Fruit fly (Drosophila melanogaster): Measurements from ENCODE around the gene CG17652.

The CG17652 gene

DNA sequence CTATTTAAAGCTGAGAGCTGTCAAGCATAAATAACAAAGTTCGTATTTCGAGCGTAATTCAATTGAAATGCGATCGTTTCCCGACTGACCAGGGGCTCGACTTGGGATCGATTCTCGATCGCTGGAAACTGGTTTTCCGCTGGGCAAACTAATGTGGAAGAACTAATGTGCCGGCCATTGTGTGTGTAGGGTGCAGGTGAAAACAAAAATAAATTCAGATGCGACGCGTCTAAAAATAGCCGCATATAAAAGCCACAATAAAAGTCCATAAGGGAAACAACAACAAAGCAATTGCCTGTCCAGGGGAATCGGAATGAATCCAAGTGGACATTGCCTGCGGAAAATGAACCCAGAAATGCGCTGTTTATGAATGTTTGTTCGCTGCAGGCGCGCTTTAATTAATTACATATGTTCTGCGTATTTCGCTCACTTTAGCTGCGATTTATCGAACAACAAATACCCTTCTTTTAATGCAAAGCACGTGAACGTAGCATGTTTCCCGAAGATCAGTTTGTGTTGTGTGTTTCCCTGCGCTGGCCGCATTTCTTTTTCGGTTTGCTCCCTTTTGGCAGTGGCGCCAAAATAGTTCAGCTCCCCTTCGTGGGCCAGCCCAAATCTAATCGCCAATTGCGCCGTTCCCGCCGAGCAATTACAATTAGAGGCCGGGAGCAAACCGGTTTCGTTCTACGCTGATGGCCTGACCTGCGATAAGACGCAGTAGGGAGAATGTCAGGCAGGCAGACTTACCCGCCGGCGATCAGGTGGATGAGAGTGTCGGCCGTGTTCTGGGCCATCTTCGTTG lies 8.8 kb downstream of the CG17652 start (continued):
- no peak for TF ChIP-seq brk (GFP tag; optimal IDR thresholded peaks at IDR 0.05)

DNA sequence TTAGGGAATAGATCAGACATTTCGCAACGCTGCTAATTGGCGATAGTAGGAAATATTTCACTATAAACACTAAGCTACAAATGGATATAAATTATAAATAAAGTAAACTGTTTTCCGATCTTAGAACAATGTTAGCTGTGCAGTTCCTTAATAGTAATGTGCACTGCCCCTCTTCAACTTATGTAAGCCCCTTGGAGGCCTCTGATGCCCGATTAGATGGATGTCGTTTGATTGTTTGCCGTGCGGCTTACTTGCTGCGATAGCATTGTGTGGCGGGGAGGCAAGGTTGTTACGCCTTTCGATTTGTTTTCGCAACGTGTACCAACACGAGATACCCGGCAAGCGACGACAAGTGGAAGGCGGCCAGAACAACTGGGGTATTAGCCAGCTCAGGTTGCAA lies 9.9 kb downstream of the CG17652 start:
- TF ChIP-seq Dif (GFP tag; optimal IDR thresholded peaks at IDR 0.05; ENCODE audit: partially characterized antibody) (no peak), pan (optimal IDR thresholded peaks at IDR 0.05) (no peak), HLH106 (tag; optimal IDR thresholded peaks at IDR 0.05) (no peak), sv (GFP tag; optimal IDR thresholded peaks at IDR 0.05) (no peak), Myc (optimal IDR thresholded peaks at IDR 0.05) (no peak), h (GFP tag; optimal IDR thresholded peaks at IDR 0.05) (no peak), Rel (GFP tag; optimal IDR thresholded peaks at IDR 0.05) (no peak), Rel (tag; optimal IDR thresholded peaks at IDR 0.05) (no peak), ey (GFP tag; optimal IDR thresholded peaks at IDR 0.05) (no peak), N (GFP tag; optimal IDR thresholded peaks at IDR 0.05) (no peak), brk (GFP tag; optimal IDR thresholded peaks at IDR 0.05) (no peak)

DNA sequence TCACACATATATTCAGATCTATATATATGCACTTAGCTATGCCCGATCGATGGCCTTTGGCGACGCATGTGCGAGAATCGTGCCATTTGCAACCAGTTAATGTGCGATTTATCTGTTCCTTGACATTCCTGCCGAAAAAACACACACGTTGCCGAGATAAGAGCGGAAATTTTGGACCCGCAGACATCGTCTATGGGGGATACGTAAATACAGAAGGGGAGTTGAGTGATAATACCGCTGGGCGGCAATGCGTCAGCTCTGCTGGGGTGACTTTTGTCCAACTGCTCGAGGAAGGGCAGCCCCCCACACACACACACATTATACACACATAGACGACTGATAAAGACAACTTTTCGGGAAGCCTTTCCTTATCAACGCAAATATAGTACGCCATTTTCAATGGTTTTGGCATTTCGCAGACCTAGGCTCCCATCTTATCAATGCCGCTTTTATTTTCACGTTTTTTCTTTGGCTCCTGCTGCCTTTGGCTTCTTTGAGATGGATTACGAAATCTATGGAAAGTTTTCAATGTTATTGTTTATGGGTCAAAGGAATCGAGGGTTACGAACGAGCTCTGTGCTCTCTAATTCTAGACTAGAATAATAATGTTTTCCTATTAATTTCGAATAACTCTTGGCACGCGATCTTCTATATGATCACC lies 11.2 kb downstream of the CG17652 start:
- TF ChIP-seq fru (GFP tag; optimal IDR thresholded peaks at IDR 0.05) (no peak), psq (GFP tag; optimal IDR thresholded peaks at IDR 0.05) (no peak), rgr (GFP tag; optimal IDR thresholded peaks at IDR 0.05) (no peak), HLH106 (tag; optimal IDR thresholded peaks at IDR 0.05) (peak; percentile 26), br (GFP tag; optimal IDR thresholded peaks at IDR 0.05) (no peak), tai (GFP tag; optimal IDR thresholded peaks at IDR 0.05) (no peak), h (GFP tag; optimal IDR thresholded peaks at IDR 0.05) (peak; percentile 81), Mio (GFP tag; optimal IDR thresholded peaks at IDR 0.05) (no peak), dsf (GFP tag; optimal IDR thresholded peaks at IDR 0.05; ENCODE audit: borderline replicate concordance) (no peak), Rel (GFP tag; optimal IDR thresholded peaks at IDR 0.05) (no peak), Rel (tag; optimal IDR thresholded peaks at IDR 0.05) (peak; percentile 90), Dif (GFP tag; optimal IDR thresholded peaks at IDR 0.05; ENCODE audit: partially characterized antibody) (no peak), N (GFP tag; optimal IDR thresholded peaks at IDR 0.05) (no peak), Abd-B (GFP tag; optimal IDR thresholded peaks at IDR 0.05) (no peak), jim (GFP tag; optimal IDR thresholded peaks at IDR 0.05) (no peak), Vsx2 (GFP tag; optimal IDR thresholded peaks at IDR 0.05; ENCODE audit: partially characterized antibody) (no peak), dmrt93B (GFP tag; optimal IDR thresholded peaks at IDR 0.05) (no peak), CrebA (GFP tag; optimal IDR thresholded peaks at IDR 0.05; ENCODE audit: borderline replicate concordance) (no peak), sage (GFP tag; optimal IDR thresholded peaks at IDR 0.05) (no peak), pan (optimal IDR thresholded peaks at IDR 0.05) (no peak), ey (GFP tag; optimal IDR thresholded peaks at IDR 0.05) (no peak), sv (GFP tag; optimal IDR thresholded peaks at IDR 0.05) (no peak), foxo (GFP tag; optimal IDR thresholded peaks at IDR 0.05) (no peak), CG32264 (GFP tag; optimal IDR thresholded peaks at IDR 0.05) (no peak), brk (GFP tag; optimal IDR thresholded peaks at IDR 0.05) (no peak), Myc (optimal IDR thresholded peaks at IDR 0.05) (no peak)

DNA sequence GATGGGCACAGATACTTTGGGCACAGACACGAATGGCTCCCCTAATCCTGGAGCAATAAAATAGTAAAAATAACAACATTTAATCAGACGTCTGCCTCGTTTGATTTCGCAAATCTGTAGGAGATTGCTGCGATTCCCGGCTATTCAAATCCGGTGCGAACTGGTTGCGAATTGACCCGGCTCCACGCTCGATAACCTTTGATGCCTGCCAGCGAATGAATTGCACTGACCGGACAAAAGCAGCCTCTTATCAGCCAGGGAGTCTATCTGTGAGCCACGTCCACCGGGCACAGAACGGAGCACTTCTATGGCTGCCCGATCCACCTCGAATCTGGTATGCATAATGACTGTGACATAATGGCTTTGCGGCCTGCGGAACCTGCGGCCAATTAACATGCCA lies 12.2 kb downstream of the CG17652 start:
- TF ChIP-seq Rel (GFP tag; optimal IDR thresholded peaks at IDR 0.05) (no peak), Rel (tag; optimal IDR thresholded peaks at IDR 0.05) (peak; percentile 41), h (GFP tag; optimal IDR thresholded peaks at IDR 0.05) (no peak), usp (GFP tag; optimal IDR thresholded peaks at IDR 0.05) (no peak), dl (GFP tag; optimal IDR thresholded peaks at IDR 0.05; ENCODE audit: insufficient read depth in 1 of 2, partially characterized antibody in 2 of 2) (no peak), woc (GFP tag; optimal IDR thresholded peaks at IDR 0.05) (no peak)

DNA sequence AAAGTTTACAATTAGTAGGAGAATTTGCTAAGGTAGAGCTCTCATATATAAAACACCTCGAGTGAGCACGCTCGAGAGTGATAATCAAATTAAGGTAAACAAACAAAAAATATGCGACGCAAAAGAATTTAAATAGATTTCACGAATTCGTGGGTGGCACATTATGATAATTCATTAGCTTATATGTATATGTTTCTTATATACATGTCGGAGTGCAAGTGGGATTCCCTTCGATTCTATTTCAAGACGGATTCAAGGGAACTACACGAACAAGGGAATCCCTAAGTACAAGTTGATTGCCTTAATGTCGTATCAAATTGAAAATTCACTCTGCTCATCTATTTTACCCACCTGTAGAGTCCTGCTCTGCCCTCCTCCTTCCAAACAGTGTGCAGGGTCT lies 14.9 kb downstream of the CG17652 start:
- TF ChIP-seq pan (optimal IDR thresholded peaks at IDR 0.05), result no peak
- TF ChIP-seq Rel (GFP tag; optimal IDR thresholded peaks at IDR 0.05), result no peak
- TF ChIP-seq Rel (tag; optimal IDR thresholded peaks at IDR 0.05), result peak; percentile 90
